Fruit fly (Drosophila melanogaster): ENCODE data around the gene CG15765.

The CG15765 gene

DNA sequence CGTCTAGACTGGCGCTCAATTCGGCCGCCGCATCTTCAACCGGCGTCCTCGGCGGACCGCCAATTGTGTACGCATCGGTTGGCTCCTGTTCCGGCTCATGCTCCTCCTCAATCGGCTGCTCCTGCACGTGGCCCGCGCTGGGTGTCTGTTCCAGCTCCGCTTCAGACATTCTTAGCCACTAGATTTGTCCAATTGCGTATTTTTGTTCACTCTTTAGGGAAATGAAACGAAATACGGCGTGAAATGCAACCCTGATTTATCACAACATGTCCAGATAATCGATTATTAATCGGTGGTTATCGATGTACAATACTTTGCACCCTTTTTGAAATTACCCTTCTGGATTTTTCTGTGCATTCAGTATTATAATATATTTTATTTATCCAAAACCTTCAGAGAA is 58.2 kb downstream of the CG15765 start, which contains the start of gene mof (continued):
- TF ChIP-seq HLHmδ (GFP tag; optimal IDR thresholded peaks at IDR 0.05) (no peak), tap (tag; optimal IDR thresholded peaks at IDR 0.05) (no peak), CG8478 (optimal IDR thresholded peaks at IDR 0.05) (no peak), da (GFP tag; optimal IDR thresholded peaks at IDR 0.05) (no peak), CG3847 (GFP tag; IDR thresholded peaks at IDR 0.05) (no peak), CHES-1-like (GFP tag; optimal IDR thresholded peaks at IDR 0.05) (no peak), prd (optimal IDR thresholded peaks at IDR 0.05) (no peak), prd (GFP tag; IDR thresholded peaks at IDR 0.05) (no peak), H2.0 (GFP tag; IDR thresholded peaks at IDR 0.05) (no peak), CG5245 (GFP tag; optimal IDR thresholded peaks at IDR 0.05) (no peak), dimm (GFP tag; IDR thresholded peaks at IDR 0.05) (no peak), Xrp1 (GFP tag; IDR thresholded peaks at IDR 0.05) (no peak), CG9437 (GFP tag; optimal IDR thresholded peaks at IDR 0.05) (no peak), onecut (GFP tag; IDR thresholded peaks at IDR 0.05) (no peak), ken (GFP tag; IDR thresholded peaks at IDR 0.05) (no peak), amos (GFP tag; IDR thresholded peaks at IDR 0.05; ENCODE audit: partially characterized antibody) (peak; percentile 57; the same call in 1 of the 2 replicates), Gug (GFP tag; IDR thresholded peaks at IDR 0.05) (no peak), Sry-β (GFP tag; optimal IDR thresholded peaks at IDR 0.05) (no peak), CG12219 (GFP tag; optimal IDR thresholded peaks at IDR 0.05) (no peak), org-1 (GFP tag; optimal IDR thresholded peaks at IDR 0.05) (no peak), Rfx (GFP tag; IDR thresholded peaks at IDR 0.05) (no peak), trem (tag; optimal IDR thresholded peaks at IDR 0.05) (peak; percentile 18), Dll (GFP tag; IDR thresholded peaks at IDR 0.05; ENCODE audit: partially characterized antibody) (peak; percentile 74), pb (GFP tag; optimal IDR thresholded peaks at IDR 0.05) (no peak), sob (GFP tag; IDR thresholded peaks at IDR 0.05) (no peak), cad (GFP tag; optimal IDR thresholded peaks at IDR 0.05) (no peak), Fer3 (tag; optimal IDR thresholded peaks at IDR 0.05) (no peak), CG13775 (GFP tag; optimal IDR thresholded peaks at IDR 0.05) (no peak), Max (GFP tag; optimal IDR thresholded peaks at IDR 0.05) (no peak), Jarid2 (GFP tag; optimal IDR thresholded peaks at IDR 0.05) (no peak), CG3838 (GFP tag; optimal IDR thresholded peaks at IDR 0.05) (no peak), BEAF-32 (GFP tag; optimal IDR thresholded peaks at IDR 0.05) (peak; percentile 62), shn (GFP tag; optimal IDR thresholded peaks at IDR 0.05) (no peak), crol (GFP tag; IDR thresholded peaks at IDR 0.05) (no peak), CG30431 (GFP tag; optimal IDR thresholded peaks at IDR 0.05) (no peak), Nf-YA (GFP tag; IDR thresholded peaks at IDR 0.05) (no peak), CG18764 (GFP tag; optimal IDR thresholded peaks at IDR 0.05) (no peak), Bgb (GFP tag; IDR thresholded peaks at IDR 0.05; ENCODE audit: partially characterized antibody) (peak; percentile 72), CG10979 (tag; optimal IDR thresholded peaks at IDR 0.05) (no peak), ato (GFP tag; IDR thresholded peaks at IDR 0.05; ENCODE audit: partially characterized antibody) (peak; percentile 71), gsb-n (tag; optimal IDR thresholded peaks at IDR 0.05) (no peak), Hsf (GFP tag; optimal IDR thresholded peaks at IDR 0.05) (no peak), CG31441 (GFP tag; IDR thresholded peaks at IDR 0.05) (no peak), CG11560 (tag; IDR thresholded peaks at IDR 0.05) (no peak), HmgZ (tag; optimal IDR thresholded peaks at IDR 0.05) (no peak), gce (GFP tag; IDR thresholded peaks at IDR 0.05) (no peak), CG3281 (GFP tag; optimal IDR thresholded peaks at IDR 0.05) (no peak), Atf-2 (GFP tag; optimal IDR thresholded peaks at IDR 0.05) (no peak), CG15073 (GFP tag; optimal IDR thresholded peaks at IDR 0.05) (no peak), CG3407 (GFP tag; optimal IDR thresholded peaks at IDR 0.05) (no peak), stwl (tag; optimal IDR thresholded peaks at IDR 0.05) (peak; percentile 61), ind (GFP tag; optimal IDR thresholded peaks at IDR 0.05) (no peak), Dip2 (GFP tag; IDR thresholded peaks at IDR 0.05) (no peak), lilli (GFP tag; optimal IDR thresholded peaks at IDR 0.05) (no peak)
